Worm (Caenorhabditis elegans): Measurements from ENCODE around the gene gba-4.

Gene gba-4

ce11 chrIV:5364135-5364609, 13.5 kb upstream of the gba-4 start, which contains the start of the genes hda-6 and F41H10.4:
hda-6 (minus strand) TSS chrIV:5364306.
F41H10.4 (plus strand) TSS chrIV:5364559.
- peak; percentile 29 for TF ChIP-seq mep-1 (tag; optimal IDR thresholded peaks at IDR 0.05)
- TF ChIP-seq tbx-8 (GFP tag; optimal IDR thresholded peaks at IDR 0.05), result no peak
- peak; percentile 4 for TF ChIP-seq nhr-237 (tag; optimal IDR thresholded peaks at IDR 0.05)
- peak; percentile 61 for TF ChIP-seq lsy-2 (tag; optimal IDR thresholded peaks at IDR 0.05)
- peak; percentile 70 for TF ChIP-seq lin-13 (tag; optimal IDR thresholded peaks at IDR 0.05)

ce11 chrIV:5360533-5360932, 9.8 kb upstream of the gba-4 start, which contains the start of gene F41H10.5:
F41H10.5 (plus strand) TSS chrIV:5360907.
- no peak for TF ChIP-seq M03D4.4 (tag; optimal IDR thresholded peaks at IDR 0.05)
- no peak for TF ChIP-seq unc-120 (tag; optimal IDR thresholded peaks at IDR 0.05; ENCODE audit: poor library complexity, severe bottlenecking)
- TF ChIP-seq ztf-11 (tag; optimal IDR thresholded peaks at IDR 0.05), result no peak
- TF ChIP-seq nhr-28 (tag; optimal IDR thresholded peaks at IDR 0.05), result no peak
- no peak for TF ChIP-seq cnd-1 (tag; optimal IDR thresholded peaks at IDR 0.05)
- no peak for TF ChIP-seq zip-8 (tag; optimal IDR thresholded peaks at IDR 0.05)
- no peak for TF ChIP-seq drap-1 (GFP tag; optimal IDR thresholded peaks at IDR 0.05)
- no peak for TF ChIP-seq unc-39 (tag; optimal IDR thresholded peaks at IDR 0.05)
- TF ChIP-seq mls-2 (tag; optimal IDR thresholded peaks at IDR 0.05), result no peak
- no peak for TF ChIP-seq nhr-237 (tag; optimal IDR thresholded peaks at IDR 0.05)
- TF ChIP-seq bed-3 (GFP tag; optimal IDR thresholded peaks at IDR 0.05), result no peak
- TF ChIP-seq snpc-4 (tag; optimal IDR thresholded peaks at IDR 0.05), result no peak
- no peak for TF ChIP-seq blmp-1 (tag; optimal IDR thresholded peaks at IDR 0.05)
- no peak for TF ChIP-seq ces-1 (GFP tag; optimal IDR thresholded peaks at IDR 0.05)
- no peak for TF ChIP-seq nhr-2 (tag; optimal IDR thresholded peaks at IDR 0.05)
- TF ChIP-seq lsy-2 (tag; optimal IDR thresholded peaks at IDR 0.05), result no peak
- no peak for TF ChIP-seq sem-2 (GFP tag; optimal IDR thresholded peaks at IDR 0.05)

ce11 chrIV:5354564-5354963, 3.9 kb upstream of the gba-4 start:
- TF ChIP-seq nhr-12 (tag; optimal IDR thresholded peaks at IDR 0.05) (no peak), sem-2 (GFP tag; optimal IDR thresholded peaks at IDR 0.05) (no peak), nhr-76 (tag; optimal IDR thresholded peaks at IDR 0.05) (no peak), M03D4.4 (tag; optimal IDR thresholded peaks at IDR 0.05) (no peak), bed-3 (GFP tag; optimal IDR thresholded peaks at IDR 0.05) (no peak), flh-1 (GFP tag; optimal IDR thresholded peaks at IDR 0.05) (no peak), blmp-1 (tag; optimal IDR thresholded peaks at IDR 0.05) (no peak), ceh-83 (GFP tag; optimal IDR thresholded peaks at IDR 0.05) (no peak)

ce11 chrIV:5354124-5354523, 3.4 kb upstream of the gba-4 start, which contains the start of gene Y4C6B.1:
Y4C6B.1 (plus strand) TSS chrIV:5354488.
- no peak for TF ChIP-seq nhr-237 (tag; optimal IDR thresholded peaks at IDR 0.05)
- peak; percentile 88 for TF ChIP-seq lsy-2 (tag; optimal IDR thresholded peaks at IDR 0.05)
- TF ChIP-seq mep-1 (tag; optimal IDR thresholded peaks at IDR 0.05), result peak; percentile 18

ce11 chrIV:5353364-5353763, 2.7 kb upstream of the gba-4 start, which contains the start of gene Y4C6B.7:
Y4C6B.7 (minus strand) TSS chrIV:5353464.
- TF ChIP-seq ceh-43 (GFP tag; optimal IDR thresholded peaks at IDR 0.05) (no peak), pha-4 (tag; optimal IDR thresholded peaks at IDR 0.05) (no peak), unc-62 (GFP tag; optimal IDR thresholded peaks at IDR 0.05) (no peak), nhr-12 (tag; optimal IDR thresholded peaks at IDR 0.05) (no peak)

ce11 chrIV:5344168-5344567, 6.5 kb downstream of the gba-4 start:
- TF ChIP-seq M03D4.4 (tag; optimal IDR thresholded peaks at IDR 0.05), result no peak
- no peak for TF ChIP-seq unc-62 (GFP tag; optimal IDR thresholded peaks at IDR 0.05)
- no peak for TF ChIP-seq tbx-8 (GFP tag; optimal IDR thresholded peaks at IDR 0.05)
- TF ChIP-seq nhr-12 (tag; optimal IDR thresholded peaks at IDR 0.05), result no peak
- no peak for TF ChIP-seq elt-1 (tag; optimal IDR thresholded peaks at IDR 0.05; ENCODE audit: borderline replicate concordance, insufficient read depth)
- no peak for TF ChIP-seq ces-1 (GFP tag; optimal IDR thresholded peaks at IDR 0.05)
- TF ChIP-seq blmp-1 (tag; optimal IDR thresholded peaks at IDR 0.05), result no peak
- no peak for TF ChIP-seq ceh-83 (GFP tag; optimal IDR thresholded peaks at IDR 0.05)
- TF ChIP-seq unc-39 (tag; optimal IDR thresholded peaks at IDR 0.05), result no peak
- TF ChIP-seq bed-3 (GFP tag; optimal IDR thresholded peaks at IDR 0.05), result no peak

All from whole organism, mixed stage, embryonic.